Fruit fly (Drosophila melanogaster) whole organism, embryonic: ENCODE results near the gene ct.

Experiments
- Ada2b ChIP-seq: fragments of 200-800 bp; sonication (Bioruptor generic); IDR thresholded peaks from 2 replicates; pipeline ENCODE4 v1.3.6; 2022; ENCODE audit warnings: missing biosample characterization, missing genetic modification characterization
- B-H2 ChIP-seq: fragments of 200-800 bp; sonication (Bioruptor generic); optimal IDR thresholded peaks from 2 replicates; lab custom pipeline; 2018; ENCODE audit warnings: missing biosample characterization, mild to moderate bottlenecking, missing genetic modification characterization
- CG10209 ChIP-seq: fragments of 200-800 bp; sonication (Bioruptor generic); optimal IDR thresholded peaks from 3 replicates; lab custom pipeline; 2017; ENCODE audit warnings: missing biosample characterization, mild to moderate bottlenecking, missing genetic modification characterization, missing genetic modification reagents
- CG11696 ChIP-seq: fragments of 200-800 bp; sonication (Bioruptor generic); IDR thresholded peaks from 2 replicates; pipeline ENCODE4 v1.3.6; 2022; ENCODE audit warnings: missing biosample characterization, missing genetic modification characterization
- CG13424 ChIP-seq: fragments of 200-800 bp; sonication (Bioruptor generic); optimal IDR thresholded peaks from 2 replicates; lab custom pipeline; 2019; ENCODE audit warnings: missing biosample characterization, mild to moderate bottlenecking, missing genetic modification characterization, moderate library complexity
- CG13894 ChIP-seq: fragments of 200-800 bp; sonication (Bioruptor generic); optimal IDR thresholded peaks from 3 replicates; lab custom pipeline; 2018; ENCODE audit warnings: missing biosample characterization, mild to moderate bottlenecking, missing genetic modification characterization, moderate library complexity
- CG17359 ChIP-seq: fragments of 200-800 bp; sonication (Bioruptor generic); optimal IDR thresholded peaks from 3 replicates; lab custom pipeline; 2018; ENCODE audit warnings: missing biosample characterization, mild to moderate bottlenecking, missing genetic modification characterization, moderate library complexity
- CG17568 ChIP-seq: fragments of 200-800 bp; sonication (Bioruptor generic); optimal IDR thresholded peaks from 2 replicates; lab custom pipeline; 2018; ENCODE audit warnings: missing biosample characterization, mild to moderate bottlenecking, missing genetic modification characterization, moderate library complexity
- CG18764 ChIP-seq: fragments of 200-800 bp; sonication (Bioruptor generic); optimal IDR thresholded peaks from 3 replicates; lab custom pipeline; 2016; ENCODE audit warnings: missing biosample characterization, missing genetic modification characterization
- CG2712 ChIP-seq: fragments of 200-800 bp; optimal IDR thresholded peaks from 3 replicates; lab custom pipeline; 2019; ENCODE audit warnings: missing biosample characterization, mild to moderate bottlenecking, missing genetic modification characterization, moderate library complexity
- CG3065 ChIP-seq: fragments of 200-800 bp; sonication (Bioruptor generic); optimal IDR thresholded peaks from 2 replicates; lab custom pipeline; 2016; ENCODE audit warnings: missing biosample characterization, missing genetic modification characterization
- CG31388 ChIP-seq: fragments of 200-800 bp; sonication (Bioruptor generic); optimal IDR thresholded peaks from 2 replicates; lab custom pipeline; 2016; ENCODE audit warnings: missing biosample characterization, missing genetic modification characterization
- CG32772 ChIP-seq: fragments of 200-800 bp; sonication (Bioruptor generic); IDR thresholded peaks from 2 replicates; pipeline ENCODE4 v1.3.6; 2022; ENCODE audit warnings: missing biosample characterization, missing genetic modification characterization
- CG43689 ChIP-seq: fragments of 200-800 bp; sonication (Bioruptor generic); IDR thresholded peaks from 2 replicates; pipeline ENCODE4 v1.3.6; 2022; ENCODE audit warnings: missing biosample characterization, missing genetic modification characterization
- CG4617 ChIP-seq: fragments of 200-800 bp; sonication (Bioruptor generic); optimal IDR thresholded peaks from 3 replicates; lab custom pipeline; 2016; ENCODE audit warnings: missing biosample characterization, missing genetic modification characterization, borderline replicate concordance
- CG7786 ChIP-seq: fragments of 200-800 bp; sonication (Bioruptor generic); optimal IDR thresholded peaks from 2 replicates; lab custom pipeline; 2016; ENCODE audit warnings: missing biosample characterization, missing genetic modification characterization
- CG8388 ChIP-seq: fragments of 200-800 bp; sonication (Bioruptor generic); optimal IDR thresholded peaks from 2 replicates; lab custom pipeline; 2019; ENCODE audit warnings: missing biosample characterization, mild to moderate bottlenecking, missing genetic modification characterization, moderate library complexity
- CG9727 ChIP-seq: fragments of 200-800 bp; sonication (Bioruptor generic); optimal IDR thresholded peaks from 3 replicates; lab custom pipeline; 2017; ENCODE audit warnings: missing biosample characterization, mild to moderate bottlenecking, missing genetic modification characterization
- CG9817 ChIP-seq: fragments of 200-800 bp; sonication (Bioruptor generic); optimal IDR thresholded peaks from 2 replicates; lab custom pipeline; 2018; ENCODE audit warnings: missing biosample characterization, mild to moderate bottlenecking, missing genetic modification characterization, moderate library complexity
- CrebB ChIP-seq: fragments of 200-800 bp; sonication (Bioruptor generic); optimal IDR thresholded peaks from 3 replicates; lab custom pipeline; 2018; ENCODE audit warnings: missing biosample characterization, mild to moderate bottlenecking, missing genetic modification characterization
- Dip3 ChIP-seq: fragments of 200-800 bp; sonication (Bioruptor generic); optimal IDR thresholded peaks from 3 replicates; lab custom pipeline; 2016; ENCODE audit warnings: missing biosample characterization, missing genetic modification characterization
- Doc3 ChIP-seq: fragments of 200-800 bp; sonication (Bioruptor generic); IDR thresholded peaks from 3 replicates; pipeline ENCODE4 v1.3.6; 2022; ENCODE audit warnings: missing biosample characterization, missing genetic modification characterization; ENCODE audit not compliant: partially characterized antibody
- Drgx ChIP-seq: fragments of 200-800 bp; sonication (Bioruptor generic); IDR thresholded peaks from 2 replicates; pipeline ENCODE4 v1.3.6; 2022; ENCODE audit warnings: missing biosample characterization, missing genetic modification characterization
- Eip74EF ChIP-seq, 2 experiments: fragments of 200-800 bp in 1 of 2; fragments of >200 bp in 1 of 2; sonication (Bioruptor generic) in 1 of 2; optimal IDR thresholded peaks; 2 replicates each; lab custom pipeline; 2017 to 2019; ENCODE audit warnings: missing biosample characterization in 2 of 2, missing genetic modification characterization in 2 of 2, mild to moderate bottlenecking in 1 of 2, moderate library complexity in 1 of 2
- Max ChIP-seq: fragments of 200-800 bp; sonication (Bioruptor generic); optimal IDR thresholded peaks from 2 replicates; lab custom pipeline; 2016; ENCODE audit warnings: missing biosample characterization, mild to moderate bottlenecking, missing genetic modification characterization
- Mes4 ChIP-seq: fragments of 200-800 bp; sonication (Bioruptor generic); optimal IDR thresholded peaks from 2 replicates; lab custom pipeline; 2016; ENCODE audit warnings: missing biosample characterization, missing genetic modification characterization
- Oli ChIP-seq: fragments of 200-800 bp; sonication (Bioruptor generic); optimal IDR thresholded peaks from 2 replicates; lab custom pipeline; 2018; ENCODE audit warnings: missing biosample characterization, mild to moderate bottlenecking, missing genetic modification characterization, moderate library complexity
- Poxn ChIP-seq: fragments of 200-800 bp; sonication (Bioruptor generic); IDR thresholded peaks from 2 replicates; pipeline ENCODE4 v1.3.6; 2022; ENCODE audit warnings: missing biosample characterization, missing genetic modification characterization
- Spps ChIP-seq: fragments of 200-800 bp; sonication (Bioruptor generic); optimal IDR thresholded peaks from 2 replicates; lab custom pipeline; 2018; ENCODE audit warnings: missing biosample characterization, mild to moderate bottlenecking, missing genetic modification characterization
- Ssrp ChIP-seq: fragments of 200-800 bp; sonication (Bioruptor generic); optimal IDR thresholded peaks from 2 replicates; lab custom pipeline; 2018; ENCODE audit warnings: missing biosample characterization, mild to moderate bottlenecking, missing genetic modification characterization, moderate library complexity
- Vsx1 ChIP-seq: fragments of 200-800 bp; sonication (Bioruptor generic); optimal IDR thresholded peaks from 2 replicates; lab custom pipeline; 2017; ENCODE audit warnings: missing biosample characterization, mild to moderate bottlenecking, missing genetic modification characterization, missing genetic modification reagents
- bbx ChIP-seq: fragments of 200-800 bp; sonication (Bioruptor generic); IDR thresholded peaks from 2 replicates; pipeline ENCODE4 v1.3.6; 2022; ENCODE audit warnings: missing biosample characterization, missing genetic modification characterization; ENCODE audit not compliant: partially characterized antibody
- bcd ChIP-seq: fragments of 200-800 bp; sonication (Bioruptor generic); optimal IDR thresholded peaks from 2 replicates; lab custom pipeline; 2017; ENCODE audit warnings: missing biosample characterization, mild to moderate bottlenecking, missing genetic modification characterization
- caup ChIP-seq: fragments of 200-800 bp; sonication (Bioruptor generic); optimal IDR thresholded peaks from 3 replicates; lab custom pipeline; 2017; ENCODE audit warnings: missing biosample characterization, mild to moderate bottlenecking, missing genetic modification characterization, moderate library complexity; ENCODE audit not compliant: severe bottlenecking
- esg ChIP-seq: fragments of 200-800 bp; sonication (Bioruptor generic); conservative IDR thresholded peaks from 2 replicates; pipeline ENCODE4 v1.3.6; 2022; ENCODE audit warnings: missing biosample characterization, missing genetic modification characterization
- gfzf ChIP-seq: fragments of 200-800 bp; sonication (Bioruptor generic); optimal IDR thresholded peaks from 2 replicates; lab custom pipeline; 2016; ENCODE audit warnings: missing biosample characterization, mild to moderate bottlenecking, missing genetic modification characterization, moderate library complexity
- her ChIP-seq: fragments of 200-800 bp; sonication (Bioruptor generic); optimal IDR thresholded peaks from 2 replicates; lab custom pipeline; 2016; ENCODE audit warnings: missing biosample characterization, missing genetic modification characterization
- ind ChIP-seq: fragments of 200-800 bp; sonication (Bioruptor generic); optimal IDR thresholded peaks from 3 replicates; lab custom pipeline; 2016; ENCODE audit warnings: missing biosample characterization, missing genetic modification characterization
- mld ChIP-seq: fragments of 200-800 bp; sonication (Bioruptor generic); IDR thresholded peaks from 3 replicates; pipeline ENCODE4 v1.3.6; 2022; ENCODE audit warnings: missing biosample characterization, missing genetic modification characterization; ENCODE audit not compliant: partially characterized antibody
- org-1 ChIP-seq: fragments of 200-800 bp; sonication (Bioruptor generic); optimal IDR thresholded peaks from 2 replicates; lab custom pipeline; 2017; ENCODE audit warnings: missing biosample characterization, missing genetic modification characterization
- pnt ChIP-seq: fragments of 200-800 bp; sonication (Bioruptor generic); optimal IDR thresholded peaks from 3 replicates; lab custom pipeline; 2016; ENCODE audit warnings: missing biosample characterization, missing genetic modification characterization
- sob ChIP-seq: fragments of 200-800 bp; sonication (Bioruptor generic); IDR thresholded peaks from 2 replicates; pipeline ENCODE4 v1.3.6; 2022; ENCODE audit warnings: missing biosample characterization, missing genetic modification characterization
- sr ChIP-seq: fragments of 200-800 bp; sonication (Bioruptor generic); IDR thresholded peaks from 3 replicates; pipeline ENCODE4 v1.3.6; 2022; ENCODE audit warnings: missing biosample characterization, missing genetic modification characterization
- tll ChIP-seq, 2 experiments: fragments of 200-800 bp in 1 of 2; fragments of >200 bp in 1 of 2; sonication (Bioruptor generic) in 1 of 2; optimal IDR thresholded peaks; 2 replicates each; lab custom pipeline; 2017 to 2019; ENCODE audit warnings: missing biosample characterization in 2 of 2, missing genetic modification characterization in 2 of 2, mild to moderate bottlenecking in 1 of 2, moderate library complexity in 1 of 2
- tna ChIP-seq: fragments of 200-800 bp; sonication (Bioruptor generic); IDR thresholded peaks from 2 replicates; pipeline ENCODE4 v1.3.6; 2022; ENCODE audit warnings: missing biosample characterization, missing genetic modification characterization; ENCODE audit not compliant: partially characterized antibody
- trem ChIP-seq: fragments of 200-800 bp; optimal IDR thresholded peaks from 3 replicates; lab custom pipeline; 2019; ENCODE audit warnings: missing biosample characterization, mild to moderate bottlenecking, missing genetic modification characterization, moderate library complexity
- usp ChIP-seq: fragments of >200 bp; optimal IDR thresholded peaks from 2 replicates; lab custom pipeline; 2017; ENCODE audit warnings: missing biosample characterization, missing genetic modification characterization
- vnd ChIP-seq: fragments of 200-800 bp; sonication (Bioruptor generic); IDR thresholded peaks from 3 replicates; pipeline ENCODE4 v1.3.6; 2022; ENCODE audit warnings: missing biosample characterization, missing genetic modification characterization; ENCODE audit not compliant: partially characterized antibody
- wek ChIP-seq: fragments of 200-800 bp; sonication (Bioruptor generic); optimal IDR thresholded peaks from 3 replicates; lab custom pipeline; 2018; ENCODE audit warnings: missing biosample characterization, mild to moderate bottlenecking, missing genetic modification characterization, moderate library complexity
- zf30C ChIP-seq: fragments of 200-800 bp; sonication (Bioruptor generic); optimal IDR thresholded peaks from 3 replicates; lab custom pipeline; 2018; ENCODE audit warnings: missing biosample characterization, mild to moderate bottlenecking, missing genetic modification characterization

ct gene

dm6 chrX:7721905-7722304 is 113.7 kb downstream of the ct start, which contains the start of gene Hira (continued):
- TF ChIP-seq usp (GFP tag; lab: Kevin White, UChicago) (no peak), zf30C (no peak), org-1 (no peak), Max (no peak), CG31388 (GFP tag; lab: Kevin White, UChicago) (no peak), ind (GFP tag; lab: Kevin White, UChicago) (no peak), gfzf (GFP tag; lab: Kevin White, UChicago) (peak; percentile 74), tna (GFP tag; lab: Robert Waterston, UW) (peak; percentile 92), trem (tag; lab: Kevin White, UChicago) (peak; percentile 45), CG11696 (GFP tag; lab: Robert Waterston, UW) (no peak), CG13424 (tag; lab: Kevin White, UChicago) (no peak), wek (GFP tag; lab: Kevin White, UChicago) (no peak), Vsx1 (no peak), Ada2b (GFP tag; lab: Robert Waterston, UW) (no peak), vnd (GFP tag; lab: Robert Waterston, UW) (peak; percentile 83), CG43689 (no peak), Poxn (GFP tag; lab: Robert Waterston, UW) (no peak), caup (GFP tag; lab: Kevin White, UChicago) (no peak), Doc3 (peak; percentile 77), CG4617 (GFP tag; lab: Kevin White, UChicago) (peak; percentile 16), mld (peak; percentile 92), CG32772 (GFP tag; lab: Robert Waterston, UW) (no peak), CG8388 (no peak), pnt (GFP tag; lab: Kevin White, UChicago) (no peak), CG10209 (no peak), CG13894 (tag; lab: Kevin White, UChicago) (no peak), CrebB (tag; lab: Kevin White, UChicago) (no peak), CG7786 (GFP tag; lab: Kevin White, UChicago) (no peak), Mes4 (GFP tag; lab: Kevin White, UChicago) (no peak), CG9727 (GFP tag; lab: Kevin White, UChicago) (no peak), esg (GFP tag; lab: Robert Waterston, UW) (no peak), CG17359 (tag; lab: Kevin White, UChicago) (no peak), sr (GFP tag; lab: Robert Waterston, UW) (no peak), Ssrp (tag; lab: Kevin White, UChicago) (no peak), sob (GFP tag; lab: Robert Waterston, UW) (no peak), Eip74EF (GFP tag; optimal IDR thresholded peaks at IDR 0.05; lab: Kevin White, UChicago) (no peak), CG18764 (GFP tag; lab: Kevin White, UChicago) (no peak), B-H2 (GFP tag; lab: Kevin White, UChicago) (peak; percentile 14), Spps (tag; lab: Kevin White, UChicago) (no peak), bbx (GFP tag; lab: Robert Waterston, UW) (peak; percentile 93), bcd (GFP tag; lab: Kevin White, UChicago) (no peak), Drgx (no peak), CG2712 (tag; lab: Kevin White, UChicago) (peak; percentile 8), tll (GFP tag; optimal IDR thresholded peaks at IDR 0.05; lab: Kevin White, UChicago) (no peak), CG3065 (GFP tag; lab: Kevin White, UChicago) (no peak), her (GFP tag; lab: Kevin White, UChicago) (peak; percentile 9), Oli (tag; lab: Kevin White, UChicago) (no peak), CG9817 (tag; lab: Kevin White, UChicago) (no peak), CG17568 (no peak), Dip3 (GFP tag; lab: Kevin White, UChicago) (no peak)
